Worm (Caenorhabditis elegans) whole organism, mixed stage, embryonic: ENCODE measurements around the gene exc-1.

ENCODE experiments used
- M03D4.4 ChIP-seq: sonication (generic microtip); optimal IDR thresholded peaks from 2 replicates; lab custom pipeline; 2017; ENCODE audit warnings: mild to moderate bottlenecking, missing genetic modification characterization, missing compliant biosample characterization
- blmp-1 ChIP-seq: fragments of 150-350 bp; optimal IDR thresholded peaks from 2 replicates; lab custom pipeline; 2014; ENCODE audit warnings: missing biosample characterization, missing genetic modification characterization
- lsy-2 ChIP-seq: fragments of 150-350 bp; optimal IDR thresholded peaks from 2 replicates; lab custom pipeline; 2014; ENCODE audit warnings: missing biosample characterization, missing genetic modification characterization
- mls-2 ChIP-seq: sonication (generic microtip); optimal IDR thresholded peaks from 2 replicates; lab custom pipeline; 2016; ENCODE audit warnings: mild to moderate bottlenecking, missing genetic modification characterization, moderate library complexity, missing compliant biosample characterization
- nhr-28 ChIP-seq: fragments of 150-350 bp; optimal IDR thresholded peaks from 2 replicates; lab custom pipeline; 2014; ENCODE audit warnings: missing biosample characterization, missing genetic modification characterization
- pha-4 ChIP-seq: fragments of 150-350 bp; optimal IDR thresholded peaks from 2 replicates; lab custom pipeline; 2018; ENCODE audit warnings: missing biosample characterization, missing genetic modification reagents, missing genetic modification characterization
- unc-39 ChIP-seq: fragments of 150-350 bp; optimal IDR thresholded peaks from 2 replicates; lab custom pipeline; 2014; ENCODE audit warnings: missing biosample characterization, missing genetic modification characterization
- ztf-11 ChIP-seq: fragments of 150-350 bp; optimal IDR thresholded peaks from 2 replicates; lab custom pipeline; 2014; ENCODE audit warnings: missing biosample characterization, missing genetic modification characterization

ce11 chrX:15514547-15514946 lies 37.3 kb upstream of the exc-1 start:
- no peak for TF ChIP-seq mls-2
- no peak for TF ChIP-seq lsy-2
- TF ChIP-seq M03D4.4 = no peak
- no peak for TF ChIP-seq blmp-1 (tag; lab: Kevin White, UChicago)
- TF ChIP-seq ztf-11 = no peak
- TF ChIP-seq nhr-28 (tag; lab: Kevin White, UChicago) = no peak
- no peak for TF ChIP-seq unc-39 (tag; lab: Kevin White, UChicago)
- TF ChIP-seq pha-4 (tag; lab: Kevin White, UChicago) = no peak
